Worm (Caenorhabditis elegans): ENCODE measurements around the gene nhr-227.

DNA sequence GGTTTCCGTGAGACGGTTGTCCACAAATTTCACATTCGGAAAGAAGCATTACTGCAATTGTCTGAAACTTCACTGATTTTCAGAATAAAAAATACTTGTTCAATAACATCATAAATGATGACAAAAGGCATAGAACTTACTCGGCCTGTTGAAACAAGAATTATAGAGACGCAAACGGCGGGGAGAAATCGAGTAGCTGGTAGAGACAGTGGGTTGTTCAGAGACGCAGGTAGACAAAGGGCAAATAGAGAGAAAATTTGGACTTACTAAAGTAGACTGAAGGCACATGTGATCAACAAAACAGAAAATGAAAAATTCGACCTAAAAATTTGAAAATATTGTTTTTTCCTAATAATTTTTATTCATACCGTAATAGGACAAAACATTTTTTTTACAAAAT lies 25.5 kb upstream of the nhr-227 start, which contains the start of gene nhr-182:
- TF ChIP-seq F13H6.1 (tag; optimal IDR thresholded peaks at IDR 0.05) (no peak), unc-42 (tag; optimal IDR thresholded peaks at IDR 0.05) (no peak), nfya-1 (tag; optimal IDR thresholded peaks at IDR 0.05) (no peak), nhr-11 (tag; optimal IDR thresholded peaks at IDR 0.05) (no peak), ahr-1 (tag; optimal IDR thresholded peaks at IDR 0.05) (no peak), mec-3 (tag; optimal IDR thresholded peaks at IDR 0.05; ENCODE audit: borderline replicate concordance) (no peak), ama-1 (optimal IDR thresholded peaks at IDR 0.05) (no peak), ceh-2 (tag; optimal IDR thresholded peaks at IDR 0.05) (no peak), fkh-10 (GFP tag; optimal IDR thresholded peaks at IDR 0.05) (no peak), hlh-30 (tag; optimal IDR thresholded peaks at IDR 0.05; ENCODE audit: insufficient read depth) (no peak), odd-2 (tag; optimal IDR thresholded peaks at IDR 0.05) (no peak), Y22D7AL.16 (tag; optimal IDR thresholded peaks at IDR 0.05) (no peak), ceh-6 (GFP tag; optimal IDR thresholded peaks at IDR 0.05) (no peak), lim-6 (tag; optimal IDR thresholded peaks at IDR 0.05) (no peak)
